Fruit fly (Drosophila melanogaster) Kc167 (cell line): ENCODE measurements around the gene Mrm2.

Experiments used
- Myc ChIP-seq: fragments of >200 bp; optimal IDR thresholded peaks from 2 replicates; lab custom pipeline; 2017; ENCODE audit warnings: missing external identifiers
- Sin3A ChIP-seq: fragments of >200 bp; optimal IDR thresholded peaks from 2 replicates; lab custom pipeline; 2018; ENCODE audit warnings: missing external identifiers
- h ChIP-seq: fragments of >200 bp; optimal IDR thresholded peaks from 3 replicates; lab custom pipeline; 2018; ENCODE audit warnings: missing external identifiers
- insv ChIP-seq: fragments of >200 bp; optimal IDR thresholded peaks from 3 replicates; lab custom pipeline; 2018; ENCODE audit warnings: missing external identifiers
- psq ChIP-seq: fragments of >200 bp; optimal IDR thresholded peaks from 2 replicates; lab custom pipeline; 2017; ENCODE audit warnings: missing external identifiers
- ttk ChIP-seq: sonication (Bioruptor generic); optimal IDR thresholded peaks from 2 replicates; lab custom pipeline; 2017; ENCODE audit warnings: missing external identifiers

The Mrm2 gene

DNA sequence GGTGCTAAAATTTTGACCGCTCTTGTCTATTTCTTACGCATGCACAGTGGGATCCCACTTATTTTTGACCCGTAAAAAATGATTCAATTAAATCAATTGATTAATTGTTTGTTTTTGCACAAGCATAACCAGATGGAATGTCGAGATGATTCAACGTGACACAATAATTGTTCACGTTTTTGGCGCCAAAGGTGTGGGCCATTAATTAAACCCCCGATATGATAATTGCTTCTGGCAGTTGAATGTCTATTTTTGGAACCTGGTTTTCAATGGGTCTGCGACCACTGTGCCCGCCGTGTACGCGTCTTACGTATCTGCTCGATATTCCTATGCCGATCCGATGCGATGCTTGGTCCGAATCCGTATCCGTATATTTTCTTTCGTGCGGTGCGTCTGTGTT is 30.6 kb downstream of the Mrm2 start:
- no peak for TF ChIP-seq h
- TF ChIP-seq Sin3A (lab: Kevin White, UChicago), result no peak
- no peak for TF ChIP-seq psq
- no peak for TF ChIP-seq insv (lab: Kevin White, UChicago)
- no peak for TF ChIP-seq Myc (lab: Kevin White, UChicago)
- no peak for TF ChIP-seq ttk (lab: Kevin White, UChicago)

DNA sequence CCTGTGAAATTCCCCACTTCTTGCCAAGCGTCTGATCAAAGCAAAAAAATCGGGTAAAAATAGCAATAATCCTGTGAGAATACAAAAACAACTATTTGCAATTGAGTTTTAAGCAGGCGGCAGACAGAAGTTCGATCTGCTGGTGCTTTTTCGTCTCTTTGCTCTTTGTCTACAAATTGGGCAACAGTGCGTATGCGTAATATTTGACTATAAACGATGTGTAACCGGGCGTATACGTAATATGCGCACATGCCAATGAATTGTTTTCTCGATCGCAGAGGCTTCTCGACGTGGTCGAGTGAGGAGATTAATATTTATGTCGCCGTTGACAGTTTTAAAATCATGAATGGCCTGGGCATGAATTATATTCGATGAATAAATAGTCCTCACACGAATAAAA is 33.9 kb downstream of the Mrm2 start:
- no peak for TF ChIP-seq Sin3A (lab: Kevin White, UChicago)
- TF ChIP-seq ttk (lab: Kevin White, UChicago), result no peak
- TF ChIP-seq psq, result no peak
- TF ChIP-seq insv (lab: Kevin White, UChicago), result no peak
- no peak for TF ChIP-seq h
- no peak for TF ChIP-seq Myc (lab: Kevin White, UChicago)

DNA sequence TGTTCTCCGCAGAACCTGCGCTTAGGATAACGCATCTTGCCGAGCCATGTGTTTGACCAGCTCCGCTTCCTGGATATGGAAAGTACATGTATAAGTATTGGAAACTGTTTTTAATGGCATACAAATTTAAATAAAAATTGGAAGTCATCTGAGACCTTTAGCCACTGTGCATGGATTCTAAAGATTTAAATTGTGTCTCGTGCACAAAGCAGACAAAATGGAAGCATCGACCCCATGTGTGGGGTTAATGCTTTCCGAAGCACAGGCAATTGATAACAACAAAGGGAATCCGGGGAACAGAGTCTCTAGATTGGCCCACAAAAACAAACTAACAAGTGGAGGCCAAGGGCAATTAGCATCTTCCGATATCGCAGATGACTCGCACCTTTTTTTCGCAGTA is 40.3 kb downstream of the Mrm2 start:
- TF ChIP-seq h (no peak), Sin3A (lab: Kevin White, UChicago) (no peak), insv (lab: Kevin White, UChicago) (no peak), ttk (lab: Kevin White, UChicago) (no peak), Myc (lab: Kevin White, UChicago) (no peak), psq (no peak)

DNA sequence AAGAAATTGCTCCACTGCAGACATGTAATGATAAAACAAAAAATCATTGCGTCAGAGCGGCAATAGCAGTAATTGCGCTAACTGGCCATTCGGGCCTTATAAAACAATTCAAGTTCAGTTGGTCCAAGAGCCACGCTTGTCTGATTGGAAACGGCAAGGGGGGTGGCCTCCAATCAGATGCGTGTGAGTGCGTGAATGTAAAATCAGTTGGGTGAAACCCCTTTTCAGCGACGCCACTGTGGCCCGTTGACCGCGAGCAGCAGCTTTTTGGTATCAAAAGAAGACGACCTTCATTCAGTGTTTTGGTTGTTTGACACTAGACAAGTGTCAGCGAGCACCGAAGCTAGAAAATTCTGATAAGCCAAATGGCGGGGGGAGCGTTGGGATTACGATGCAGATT is 40.9 kb downstream of the Mrm2 start:
- TF ChIP-seq insv (lab: Kevin White, UChicago), result no peak
- no peak for TF ChIP-seq Myc (lab: Kevin White, UChicago)
- no peak for TF ChIP-seq psq
- TF ChIP-seq h, result no peak
- TF ChIP-seq ttk (lab: Kevin White, UChicago), result no peak

DNA sequence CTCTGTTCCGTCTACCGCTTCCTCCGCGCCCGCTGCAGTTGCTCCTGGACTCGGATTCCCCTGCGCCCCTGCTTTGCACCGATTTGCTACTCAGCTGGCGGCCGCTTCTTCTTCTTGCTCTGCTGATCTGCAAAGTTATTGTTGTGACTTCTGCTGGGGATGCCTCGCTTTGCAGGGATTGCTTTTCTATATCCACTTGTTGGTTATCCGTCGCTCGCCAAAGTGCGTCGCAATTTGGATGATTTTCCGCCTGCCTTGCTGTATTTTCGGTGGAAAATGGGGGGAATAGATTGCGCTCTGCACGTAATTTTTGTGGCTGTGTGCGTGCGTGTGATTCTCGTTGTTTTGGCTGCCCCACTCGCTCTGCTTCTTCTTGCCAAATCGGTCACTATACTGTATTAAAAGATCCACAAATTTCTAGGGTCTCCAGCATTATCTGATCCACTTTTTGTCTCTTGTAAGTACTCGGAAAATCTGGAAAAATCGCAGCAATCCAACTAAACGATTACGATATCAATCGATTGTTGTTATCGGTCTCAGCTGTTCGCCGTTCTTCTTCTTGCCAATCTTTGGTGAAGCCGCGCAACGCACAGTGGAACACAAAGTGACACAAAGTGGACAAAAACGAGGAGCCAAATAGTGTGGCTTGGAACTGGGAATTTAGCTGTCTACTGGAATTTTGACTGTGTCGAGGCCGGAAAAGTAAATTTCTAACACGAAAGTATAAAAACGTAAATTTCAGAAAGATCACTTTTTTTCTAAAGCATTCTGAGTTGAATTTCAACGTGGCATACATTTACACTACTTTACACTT is 41.7 kb downstream of the Mrm2 start, which contains the start of gene ClpX:
TSS of gene ClpX (minus strand) at position 764 of the 814 bp plus-strand sequence.
- TF ChIP-seq Sin3A (lab: Kevin White, UChicago) (no peak), psq (no peak), h (no peak), ttk (lab: Kevin White, UChicago) (no peak), Myc (lab: Kevin White, UChicago) (no peak), insv (lab: Kevin White, UChicago) (no peak)

DNA sequence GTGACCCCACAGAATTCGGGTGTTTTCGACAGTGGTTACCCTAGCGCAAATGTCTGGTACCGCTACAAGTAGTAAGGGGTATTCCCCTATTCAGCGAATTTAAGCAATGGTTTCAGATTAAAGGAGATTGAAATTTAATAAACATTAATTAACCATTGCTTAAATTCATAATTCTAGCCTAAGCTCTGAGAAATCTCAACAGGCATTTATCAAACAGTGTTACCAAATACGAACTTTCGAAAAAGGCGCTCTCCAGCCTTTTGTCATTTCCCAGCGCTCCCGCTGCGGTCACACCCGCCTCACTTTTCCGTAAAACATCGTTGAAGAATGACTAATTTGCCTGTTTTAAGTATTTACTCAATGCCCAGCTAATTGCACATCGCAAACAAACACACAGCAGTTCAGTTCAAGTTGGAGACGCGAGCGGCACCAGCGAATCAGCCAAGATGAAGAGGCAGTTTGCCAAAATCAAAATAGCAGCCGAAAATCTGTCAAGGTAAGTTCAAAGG is 43.5 kb downstream of the Mrm2 start, which contains the start of the genes Surf6 and RhoGAP92B:
TSS of gene Surf6 (minus strand) at position 4 of the 509 bp plus-strand sequence.
TSS of gene RhoGAP92B (plus strand) at position 300 of the 509 bp plus-strand sequence.
- TF ChIP-seq h, result no peak
- TF ChIP-seq ttk (lab: Kevin White, UChicago), result no peak
- no peak for TF ChIP-seq Sin3A (lab: Kevin White, UChicago)
- no peak for TF ChIP-seq Myc (lab: Kevin White, UChicago)
- TF ChIP-seq psq, result no peak
- no peak for TF ChIP-seq insv (lab: Kevin White, UChicago)

DNA sequence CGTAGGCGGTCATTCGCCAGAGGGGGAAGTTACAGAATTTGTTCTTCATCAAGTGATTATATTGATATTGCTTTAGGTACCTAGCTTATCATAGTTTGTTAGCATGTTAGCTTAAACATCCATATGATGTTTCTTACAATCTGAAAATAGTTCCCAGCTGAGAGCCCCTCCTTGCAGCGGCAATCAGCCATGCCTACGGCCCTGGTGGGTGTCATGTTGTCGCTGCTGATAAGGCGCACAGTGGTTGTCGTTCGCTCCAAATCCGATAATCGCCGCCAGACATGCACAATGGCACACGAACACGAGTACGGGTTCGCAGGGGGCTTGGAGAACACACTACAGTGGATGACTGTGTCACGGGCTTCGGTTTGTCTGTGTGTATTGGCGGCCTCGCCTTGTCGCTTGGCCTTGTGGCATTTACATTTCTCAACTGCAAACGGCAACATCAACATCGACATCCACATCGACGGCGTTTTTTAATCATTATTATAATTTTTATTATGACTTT is 44.6 kb downstream of the Mrm2 start:
- TF ChIP-seq h, result no peak
- TF ChIP-seq ttk (lab: Kevin White, UChicago), result no peak
- no peak for TF ChIP-seq psq
- TF ChIP-seq insv (lab: Kevin White, UChicago), result no peak
- no peak for TF ChIP-seq Sin3A (lab: Kevin White, UChicago)
- TF ChIP-seq Myc (lab: Kevin White, UChicago), result no peak

DNA sequence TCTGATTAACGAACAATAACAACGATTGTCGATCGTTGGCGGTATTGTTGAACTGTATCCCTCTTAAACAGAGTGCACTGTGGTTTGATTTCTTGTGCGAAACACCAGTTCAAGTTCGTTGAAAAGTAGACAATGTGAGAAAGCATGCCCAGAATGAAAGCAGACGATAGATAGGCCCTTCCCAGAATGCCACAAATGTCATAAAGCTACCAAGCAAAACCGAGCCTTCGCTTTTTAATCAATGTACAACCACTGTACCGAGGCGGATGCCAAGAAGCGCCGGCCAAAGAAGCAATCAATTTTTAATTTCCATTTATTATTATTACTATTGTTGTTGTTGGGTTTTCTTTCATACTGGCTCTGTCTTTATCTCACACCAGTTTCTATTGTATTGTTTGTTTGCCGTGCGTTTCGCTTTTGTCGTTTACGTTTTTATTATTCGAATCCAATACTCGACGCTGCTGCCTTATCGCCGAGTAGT is 47.5 kb downstream of the Mrm2 start:
- TF ChIP-seq Myc (lab: Kevin White, UChicago), result no peak
- TF ChIP-seq insv (lab: Kevin White, UChicago), result no peak
- TF ChIP-seq psq, result no peak

DNA sequence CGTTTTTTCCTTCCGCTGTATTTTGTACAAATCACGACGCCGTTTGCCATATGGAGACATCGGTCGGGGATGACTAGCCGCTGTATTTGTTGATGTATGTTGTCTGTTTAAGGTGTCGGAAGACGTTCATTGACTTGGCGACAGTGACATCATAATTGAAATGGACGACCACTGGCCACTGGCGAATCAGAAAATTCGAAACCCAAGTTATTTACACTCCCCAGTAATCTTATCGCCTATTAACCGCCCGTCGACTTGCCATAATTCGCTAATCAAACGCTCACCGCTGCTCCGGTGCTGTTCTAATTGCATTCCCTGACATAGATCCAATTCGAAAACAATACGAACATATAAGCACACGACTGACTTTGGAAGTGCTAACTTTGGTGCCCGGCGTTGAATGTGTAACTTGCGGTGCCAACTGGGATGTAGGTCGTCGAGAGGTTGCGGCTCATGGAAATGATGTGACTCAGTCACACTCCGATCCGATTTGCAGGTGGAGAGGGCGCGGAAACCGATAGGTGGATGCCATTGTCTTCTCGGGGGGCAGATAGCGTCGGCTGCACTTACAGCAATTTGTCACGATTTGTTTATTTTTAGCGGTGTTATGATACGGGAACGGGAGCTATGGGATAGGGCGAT is 48.3 kb downstream of the Mrm2 start:
- no peak for TF ChIP-seq ttk (lab: Kevin White, UChicago)

DNA sequence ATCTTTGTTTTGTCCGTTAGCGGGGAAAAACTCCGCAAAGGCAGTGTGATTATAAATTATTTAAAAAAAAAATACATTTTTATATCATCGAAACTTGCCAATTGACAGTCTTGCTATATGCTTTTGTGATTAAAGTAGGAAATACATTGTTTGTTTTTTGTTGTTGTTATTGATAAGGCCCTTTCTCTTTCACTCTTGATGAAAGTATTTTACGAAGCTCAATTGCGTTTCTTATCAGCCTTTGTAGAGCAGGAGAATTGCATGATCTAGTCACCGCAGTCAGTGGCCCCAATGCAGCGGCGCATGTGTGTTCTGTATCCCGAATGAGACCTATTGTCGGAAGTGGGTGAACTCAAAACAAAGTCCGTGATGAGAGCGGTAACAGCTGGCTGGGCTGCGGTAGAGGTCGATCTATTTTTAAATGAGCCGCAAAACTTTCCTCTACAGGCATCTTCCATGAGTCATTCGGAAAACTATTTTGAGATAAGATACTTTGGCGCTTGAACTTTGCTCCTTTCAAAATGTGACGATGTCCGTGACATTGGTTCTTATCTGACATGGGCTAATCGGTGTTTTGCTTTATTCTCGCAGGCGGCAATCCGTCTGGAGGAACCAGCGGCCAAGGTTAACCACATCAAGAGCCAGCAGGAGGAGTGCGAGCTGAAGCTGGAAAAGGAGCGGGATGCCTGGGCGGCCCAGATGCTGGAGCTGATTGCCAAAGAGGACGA is 49.1 kb downstream of the Mrm2 start:
- TF ChIP-seq Myc (lab: Kevin White, UChicago), result no peak
- TF ChIP-seq insv (lab: Kevin White, UChicago), result no peak
- no peak for TF ChIP-seq psq
- TF ChIP-seq Sin3A (lab: Kevin White, UChicago), result no peak
- TF ChIP-seq h, result no peak
- TF ChIP-seq ttk (lab: Kevin White, UChicago), result no peak

DNA sequence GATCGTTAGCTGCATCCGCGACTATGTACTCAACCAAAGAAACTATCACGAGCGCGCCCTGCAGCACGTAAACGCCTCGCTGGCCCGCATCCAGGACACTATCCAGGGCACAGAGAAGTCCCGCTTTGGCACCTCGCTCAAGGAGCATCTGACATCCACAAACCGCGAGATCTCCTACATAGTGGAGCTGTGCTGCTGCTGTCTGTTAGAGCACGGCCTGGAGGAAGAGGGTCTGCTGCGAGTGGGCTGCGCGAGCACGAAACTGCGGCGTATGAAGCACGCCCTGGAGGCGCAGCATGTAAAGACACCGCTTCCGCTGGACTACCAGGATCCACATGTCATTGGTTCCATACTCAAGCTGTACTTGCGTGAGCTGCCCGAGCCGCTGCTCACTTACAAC is 49.6 kb downstream of the Mrm2 start:
- TF ChIP-seq Sin3A (lab: Kevin White, UChicago) (no peak), psq (no peak), insv (lab: Kevin White, UChicago) (no peak)
